Fruit fly (Drosophila melanogaster) whole organism, embryonic: ENCODE results near the gene Secp43.

Source experiments
- Atf6 ChIP-seq: fragments of 200-800 bp; sonication (Bioruptor generic); IDR thresholded peaks from 2 replicates; pipeline ENCODE4 v1.3.6; 2022; ENCODE audit warnings: missing biosample characterization, missing genetic modification characterization
- Bdp1 ChIP-seq: fragments of 200-800 bp; sonication (Bioruptor generic); optimal IDR thresholded peaks from 3 replicates; lab custom pipeline; 2016; ENCODE audit warnings: missing biosample characterization, missing genetic modification characterization
- CG11696 ChIP-seq: fragments of 200-800 bp; sonication (Bioruptor generic); IDR thresholded peaks from 2 replicates; pipeline ENCODE4 v1.3.6; 2022; ENCODE audit warnings: missing biosample characterization, missing genetic modification characterization
- CG12391 ChIP-seq: fragments of 200-800 bp; sonication (Bioruptor generic); optimal IDR thresholded peaks from 3 replicates; lab custom pipeline; 2018; ENCODE audit warnings: missing biosample characterization, mild to moderate bottlenecking, missing genetic modification characterization, moderate library complexity
- CG12744 ChIP-seq: fragments of 200-800 bp; sonication (Bioruptor generic); optimal IDR thresholded peaks from 2 replicates; lab custom pipeline; 2016; ENCODE audit warnings: missing biosample characterization, missing genetic modification characterization
- CG14050 ChIP-seq: fragments of 200-800 bp; sonication (Bioruptor generic); IDR thresholded peaks from 3 replicates; pipeline ENCODE4 v1.3.6; 2022; ENCODE audit warnings: missing biosample characterization, missing genetic modification characterization
- CG14441 ChIP-seq: fragments of 200-800 bp; sonication (Bioruptor generic); IDR thresholded peaks from 2 replicates; pipeline ENCODE4 v1.3.6; 2022; ENCODE audit warnings: missing biosample characterization, missing genetic modification characterization
- CG15011 ChIP-seq: fragments of 200-800 bp; sonication (Bioruptor generic); optimal IDR thresholded peaks from 3 replicates; lab custom pipeline; 2018; ENCODE audit warnings: missing biosample characterization, mild to moderate bottlenecking, missing genetic modification characterization
- CG15601 ChIP-seq: fragments of 200-800 bp; sonication (Bioruptor generic); optimal IDR thresholded peaks from 3 replicates; lab custom pipeline; 2019; ENCODE audit warnings: missing biosample characterization, mild to moderate bottlenecking, missing genetic modification characterization, moderate library complexity
- CG15696 ChIP-seq: fragments of 200-800 bp; sonication (Bioruptor generic); optimal IDR thresholded peaks from 2 replicates; lab custom pipeline; 2019; ENCODE audit warnings: missing biosample characterization, mild to moderate bottlenecking, missing genetic modification characterization, moderate library complexity
- CG16813 ChIP-seq: fragments of 200-800 bp; sonication (Bioruptor generic); IDR thresholded peaks from 3 replicates; pipeline ENCODE4 v1.3.6; 2022; ENCODE audit warnings: missing biosample characterization, missing genetic modification characterization; ENCODE audit not compliant: partially characterized antibody
- CG17385 ChIP-seq: fragments of 200-800 bp; sonication (Bioruptor generic); optimal IDR thresholded peaks from 3 replicates; lab custom pipeline; 2018; ENCODE audit warnings: missing biosample characterization, mild to moderate bottlenecking, missing genetic modification characterization
- CG1792 ChIP-seq: fragments of 200-800 bp; sonication (Bioruptor generic); optimal IDR thresholded peaks from 2 replicates; lab custom pipeline; 2016; ENCODE audit warnings: missing biosample characterization, missing genetic modification characterization
- CG2120 ChIP-seq: fragments of 200-800 bp; sonication (Bioruptor generic); optimal IDR thresholded peaks from 3 replicates; lab custom pipeline; 2016; ENCODE audit warnings: missing biosample characterization, missing genetic modification characterization
- CG30403 ChIP-seq: fragments of 200-800 bp; sonication (Bioruptor generic); optimal IDR thresholded peaks from 3 replicates; lab custom pipeline; 2016; ENCODE audit warnings: missing biosample characterization, missing genetic modification characterization
- CG30431 ChIP-seq: fragments of 200-800 bp; sonication (Bioruptor generic); optimal IDR thresholded peaks from 2 replicates; lab custom pipeline; 2017; ENCODE audit warnings: missing biosample characterization, missing genetic modification characterization
- CG3163 ChIP-seq: fragments of 200-800 bp; sonication (Bioruptor generic); optimal IDR thresholded peaks from 3 replicates; lab custom pipeline; 2016; ENCODE audit warnings: missing biosample characterization, missing genetic modification characterization
- CG4730 ChIP-seq: fragments of 200-800 bp; sonication (Bioruptor generic); IDR thresholded peaks from 2 replicates; pipeline ENCODE4 v1.3.6; 2022; ENCODE audit warnings: missing biosample characterization, missing genetic modification characterization
- CG5953 ChIP-seq: fragments of 200-800 bp; sonication (Bioruptor generic); IDR thresholded peaks from 2 replicates; pipeline ENCODE4 v1.3.6; 2022; ENCODE audit warnings: missing biosample characterization, missing genetic modification characterization
- CG6791 ChIP-seq: fragments of 200-800 bp; sonication (Bioruptor generic); IDR thresholded peaks from 3 replicates; pipeline ENCODE4 v1.3.6; 2022; ENCODE audit warnings: missing biosample characterization, missing genetic modification characterization; ENCODE audit not compliant: partially characterized antibody
- CG7745 ChIP-seq: fragments of 200-800 bp; sonication (Bioruptor generic); optimal IDR thresholded peaks from 2 replicates; lab custom pipeline; 2018; ENCODE audit warnings: missing biosample characterization, mild to moderate bottlenecking, missing genetic modification characterization, moderate library complexity
- CG9817 ChIP-seq: fragments of 200-800 bp; sonication (Bioruptor generic); optimal IDR thresholded peaks from 2 replicates; lab custom pipeline; 2018; ENCODE audit warnings: missing biosample characterization, mild to moderate bottlenecking, missing genetic modification characterization, moderate library complexity
- D19B ChIP-seq: fragments of 200-800 bp; sonication (Bioruptor generic); optimal IDR thresholded peaks from 2 replicates; lab custom pipeline; 2017; ENCODE audit warnings: missing biosample characterization, mild to moderate bottlenecking, missing genetic modification characterization
- Dad ChIP-seq: fragments of 200-800 bp; sonication (Bioruptor generic); optimal IDR thresholded peaks from 3 replicates; lab custom pipeline; 2016; ENCODE audit warnings: missing biosample characterization, missing genetic modification characterization
- Ets65A ChIP-seq: fragments of 200-800 bp; sonication (Bioruptor generic); peaks from one replicate; lab custom pipeline; 2016; ENCODE audit warnings: missing biosample characterization, missing genetic modification characterization
- Fer3 ChIP-seq: fragments of 200-800 bp; sonication (Bioruptor generic); optimal IDR thresholded peaks from 2 replicates; lab custom pipeline; 2018; ENCODE audit warnings: missing biosample characterization, mild to moderate bottlenecking, missing genetic modification characterization, moderate library complexity
- Gug ChIP-seq: fragments of 200-800 bp; sonication (Bioruptor generic); IDR thresholded peaks from 4 replicates; pipeline ENCODE4 v1.3.6; 2022; ENCODE audit warnings: missing biosample characterization, missing genetic modification characterization
- HmgD ChIP-seq: fragments of 200-800 bp; sonication (Bioruptor generic); optimal IDR thresholded peaks from 3 replicates; lab custom pipeline; 2016; ENCODE audit warnings: missing biosample characterization, missing genetic modification characterization
- HmgZ ChIP-seq: fragments of 200-800 bp; sonication (Bioruptor generic); optimal IDR thresholded peaks from 2 replicates; lab custom pipeline; 2018; ENCODE audit warnings: missing biosample characterization, mild to moderate bottlenecking, missing genetic modification characterization
- Hr51 ChIP-seq, 2 experiments: fragments of 200-800 bp; sonication (Bioruptor generic); optimal IDR thresholded peaks; 2 replicates in 1 of 2; 3 replicates in 1 of 2; lab custom pipeline; 2016 to 2018; ENCODE audit warnings: missing biosample characterization in 2 of 2, missing genetic modification characterization in 2 of 2, mild to moderate bottlenecking in 1 of 2, moderate library complexity in 1 of 2
- Mad ChIP-seq: fragments of 200-800 bp; sonication (Bioruptor generic); optimal IDR thresholded peaks from 2 replicates; lab custom pipeline; 2016; ENCODE audit warnings: missing biosample characterization, missing genetic modification characterization
- NFAT ChIP-seq: fragments of 200-800 bp; sonication (Bioruptor generic); IDR thresholded peaks from 2 replicates; pipeline ENCODE4 v1.3.6; 2022; ENCODE audit warnings: missing biosample characterization, missing genetic modification characterization
- Sox102F ChIP-seq: fragments of 200-800 bp; sonication (Bioruptor generic); optimal IDR thresholded peaks from 2 replicates; lab custom pipeline; 2018; ENCODE audit warnings: missing biosample characterization, mild to moderate bottlenecking, missing genetic modification characterization, moderate library complexity
- YL-1 ChIP-seq: fragments of 200-800 bp; sonication (Bioruptor generic); optimal IDR thresholded peaks from 3 replicates; lab custom pipeline; 2017; ENCODE audit warnings: missing biosample characterization, mild to moderate bottlenecking, missing genetic modification characterization
- ac ChIP-seq: fragments of 200-800 bp; sonication (Bioruptor generic); optimal IDR thresholded peaks from 3 replicates; lab custom pipeline; 2017; ENCODE audit warnings: missing biosample characterization, mild to moderate bottlenecking, missing genetic modification characterization
- al ChIP-seq: fragments of 200-800 bp; sonication (Bioruptor generic); IDR thresholded peaks from 2 replicates; pipeline ENCODE4 v1.3.6; 2022; ENCODE audit warnings: missing biosample characterization, missing genetic modification characterization
- bsh ChIP-seq, 2 experiments: fragments of 200-800 bp; sonication (Bioruptor generic); optimal IDR thresholded peaks; 2 replicates each; lab custom pipeline; 2017 to 2018; ENCODE audit warnings: mild to moderate bottlenecking in 2 of 2, missing biosample characterization in 2 of 2, missing genetic modification characterization in 2 of 2, moderate library complexity in 1 of 2
- cas ChIP-seq: fragments of 200-800 bp; sonication (Bioruptor generic); IDR thresholded peaks from 2 replicates; pipeline ENCODE4 v1.3.6; 2022; ENCODE audit warnings: missing biosample characterization, missing genetic modification characterization
- chinmo ChIP-seq: fragments of 200-800 bp; sonication (Bioruptor generic); IDR thresholded peaks from 4 replicates; pipeline ENCODE4 v1.3.6; 2022; ENCODE audit warnings: missing biosample characterization, missing genetic modification characterization; ENCODE audit not compliant: partially characterized antibody
- dan ChIP-seq: fragments of 200-800 bp; sonication (Bioruptor generic); IDR thresholded peaks from 2 replicates; pipeline ENCODE4 v1.3.6; 2022; ENCODE audit warnings: missing biosample characterization, missing genetic modification characterization
- inv ChIP-seq: fragments of 200-800 bp; sonication (Bioruptor generic); IDR thresholded peaks from 2 replicates; pipeline ENCODE4 v1.3.6; 2022; ENCODE audit warnings: missing biosample characterization, missing genetic modification characterization; ENCODE audit not compliant: partially characterized antibody
- kah ChIP-seq: fragments of 200-800 bp; sonication (Bioruptor generic); optimal IDR thresholded peaks from 2 replicates; lab custom pipeline; 2018; ENCODE audit warnings: missing biosample characterization, mild to moderate bottlenecking, missing genetic modification characterization
- oc ChIP-seq: fragments of 200-800 bp; sonication (Bioruptor generic); optimal IDR thresholded peaks from 2 replicates; lab custom pipeline; 2018; ENCODE audit warnings: missing biosample characterization, mild to moderate bottlenecking, missing genetic modification characterization, moderate library complexity
- p53 ChIP-seq: fragments of 200-800 bp; sonication (Bioruptor generic); optimal IDR thresholded peaks from 2 replicates; lab custom pipeline; 2016; ENCODE audit warnings: missing biosample characterization, missing genetic modification characterization
- pfk ChIP-seq: fragments of 200-800 bp; sonication (Bioruptor generic); optimal IDR thresholded peaks from 2 replicates; lab custom pipeline; 2018; ENCODE audit warnings: missing biosample characterization, mild to moderate bottlenecking, missing genetic modification characterization, moderate library complexity
- pita ChIP-seq: fragments of 200-800 bp; sonication (Bioruptor generic); optimal IDR thresholded peaks from 2 replicates; lab custom pipeline; 2017; ENCODE audit warnings: missing biosample characterization, mild to moderate bottlenecking, missing genetic modification characterization
- pnt ChIP-seq: fragments of 200-800 bp; sonication (Bioruptor generic); optimal IDR thresholded peaks from 3 replicates; lab custom pipeline; 2016; ENCODE audit warnings: missing biosample characterization, missing genetic modification characterization
- sens ChIP-seq: fragments of 200-800 bp; sonication (Bioruptor generic); peaks from one replicate; lab custom pipeline; 2016; ENCODE audit warnings: missing biosample characterization, missing genetic modification characterization
- tap ChIP-seq: fragments of 200-800 bp; optimal IDR thresholded peaks from 3 replicates; lab custom pipeline; 2019; ENCODE audit warnings: missing biosample characterization, mild to moderate bottlenecking, missing genetic modification characterization, moderate library complexity
- trem ChIP-seq: fragments of 200-800 bp; optimal IDR thresholded peaks from 3 replicates; lab custom pipeline; 2019; ENCODE audit warnings: missing biosample characterization, mild to moderate bottlenecking, missing genetic modification characterization, moderate library complexity
- vvl ChIP-seq: fragments of 200-800 bp; sonication (Bioruptor generic); IDR thresholded peaks from 2 replicates; pipeline ENCODE4 v1.3.6; 2022; ENCODE audit warnings: missing biosample characterization, missing genetic modification characterization
- zfh1 ChIP-seq: fragments of 200-800 bp; sonication (Bioruptor generic); IDR thresholded peaks from 3 replicates; pipeline ENCODE4 v1.3.6; 2022; ENCODE audit warnings: missing biosample characterization, missing genetic modification characterization

Secp43 gene

DNA sequence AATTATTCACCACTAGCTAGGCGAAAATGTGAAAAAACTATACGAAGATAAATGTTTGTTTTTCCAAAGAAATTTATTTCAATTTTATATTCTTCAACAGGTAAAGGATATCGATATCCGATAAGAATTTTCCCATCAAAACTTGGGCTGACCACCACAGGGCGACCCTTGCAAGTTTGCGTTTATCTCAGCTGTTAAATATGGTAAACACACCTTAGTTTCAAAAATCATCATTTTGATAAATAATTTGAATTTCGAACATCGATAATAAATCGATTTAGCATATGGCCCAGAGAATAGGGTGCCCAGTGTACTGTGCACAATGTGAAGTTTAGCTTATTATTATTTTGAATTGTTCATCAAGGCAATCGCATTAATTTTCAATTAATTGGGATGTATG, 9.1 kb upstream of the Secp43 start, which contains the start of the genes CG15443 and Paris (continued):
- no peak for TF ChIP-seq CG4730 (GFP tag; lab: Robert Waterston, UW)
- TF ChIP-seq Ets65A (GFP tag; lab: Kevin White, UChicago): no peak
- TF ChIP-seq cas: no peak
- no peak for TF ChIP-seq p53
- peak; percentile 77 for TF ChIP-seq CG16813
- TF ChIP-seq pita (GFP tag; lab: Kevin White, UChicago): no peak
- TF ChIP-seq NFAT (GFP tag; lab: Robert Waterston, UW): no peak
- peak; percentile 9 for TF ChIP-seq HmgZ
- TF ChIP-seq Hr51 (GFP tag; optimal IDR thresholded peaks at IDR 0.05; lab: Kevin White, UChicago): peak; percentile 11 to 18
- no peak for TF ChIP-seq YL-1
- no peak for TF ChIP-seq Sox102F (GFP tag; lab: Kevin White, UChicago)
- TF ChIP-seq sens (GFP tag; lab: Kevin White, UChicago): peak; percentile 82
- TF ChIP-seq Dad (GFP tag; lab: Kevin White, UChicago): no peak
- no peak for TF ChIP-seq CG14050 (GFP tag; lab: Robert Waterston, UW)
- TF ChIP-seq CG15601 (tag; lab: Kevin White, UChicago): peak; percentile 3
- TF ChIP-seq Fer3: peak; percentile 15
- TF ChIP-seq bsh (GFP tag; optimal IDR thresholded peaks at IDR 0.05; lab: Kevin White, UChicago): no peak
- TF ChIP-seq CG9817: no peak
- no peak for TF ChIP-seq zfh1 (GFP tag; lab: Robert Waterston, UW)
- TF ChIP-seq CG12391 (tag; lab: Kevin White, UChicago): no peak
- TF ChIP-seq CG7745 (tag; lab: Kevin White, UChicago): no peak
- no peak for TF ChIP-seq al (GFP tag; lab: Robert Waterston, UW)
- TF ChIP-seq trem: peak; percentile 55
- no peak for TF ChIP-seq CG12744 (GFP tag; lab: Kevin White, UChicago)
- peak; percentile 90 for TF ChIP-seq chinmo
- peak; percentile 96 for TF ChIP-seq CG6791 (GFP tag; lab: Robert Waterston, UW)
- no peak for TF ChIP-seq HmgD (GFP tag; lab: Kevin White, UChicago)
- TF ChIP-seq ac (GFP tag; lab: Kevin White, UChicago): no peak
- peak; percentile 57 for TF ChIP-seq vvl (GFP tag; lab: Robert Waterston, UW)
- peak; percentile 14 for TF ChIP-seq CG17385 (GFP tag; lab: Kevin White, UChicago)
- no peak for TF ChIP-seq tap (tag; lab: Kevin White, UChicago)
- TF ChIP-seq Gug (GFP tag; lab: Robert Waterston, UW): no peak
- no peak for TF ChIP-seq CG14441 (GFP tag; lab: Robert Waterston, UW)
- no peak for TF ChIP-seq oc
- TF ChIP-seq CG30431 (GFP tag; lab: Kevin White, UChicago): no peak
- no peak for TF ChIP-seq CG3163 (GFP tag; lab: Kevin White, UChicago)
- TF ChIP-seq CG11696 (GFP tag; lab: Robert Waterston, UW): no peak
- no peak for TF ChIP-seq CG5953
- TF ChIP-seq CG30403 (GFP tag; lab: Kevin White, UChicago): no peak
- TF ChIP-seq Bdp1 (GFP tag; lab: Kevin White, UChicago): no peak
- peak; percentile 50 for TF ChIP-seq kah (GFP tag; lab: Kevin White, UChicago)
- TF ChIP-seq pnt (GFP tag; lab: Kevin White, UChicago): no peak
- no peak for TF ChIP-seq CG1792 (GFP tag; lab: Kevin White, UChicago)
- no peak for TF ChIP-seq D19B
- no peak for TF ChIP-seq Atf6 (GFP tag; lab: Robert Waterston, UW)
- peak; percentile 36 for TF ChIP-seq pfk (GFP tag; lab: Kevin White, UChicago)
- TF ChIP-seq CG15011 (GFP tag; lab: Kevin White, UChicago): no peak
- peak; percentile 22 for TF ChIP-seq CG2120 (GFP tag; lab: Kevin White, UChicago)
- peak; percentile 73 for TF ChIP-seq inv (GFP tag; lab: Robert Waterston, UW)
- no peak for TF ChIP-seq dan (GFP tag; lab: Robert Waterston, UW)
- no peak for TF ChIP-seq CG15696 (tag; lab: Kevin White, UChicago)
- TF ChIP-seq Mad: no peak
